Fruit fly (Drosophila melanogaster) whole organism, embryonic: ENCODE measurements around the gene AstCC.

Experiments
- CG10565 ChIP-seq: fragments of 200-800 bp; sonication (Bioruptor generic); optimal IDR thresholded peaks from 3 replicates; lab custom pipeline; 2016; ENCODE audit warnings: missing biosample characterization, mild to moderate bottlenecking, missing genetic modification characterization
- CG11695 ChIP-seq: fragments of 200-800 bp; sonication (Bioruptor generic); IDR thresholded peaks from 3 replicates; pipeline ENCODE4 v1.3.6; 2022; ENCODE audit warnings: missing biosample characterization, missing genetic modification characterization
- CG12155 ChIP-seq: fragments of 200-800 bp; sonication (Bioruptor generic); optimal IDR thresholded peaks from 3 replicates; lab custom pipeline; 2016; ENCODE audit warnings: missing biosample characterization, missing genetic modification characterization
- CG18011 ChIP-seq: fragments of 200-800 bp; sonication (Bioruptor generic); optimal IDR thresholded peaks from 2 replicates; lab custom pipeline; 2017; ENCODE audit warnings: missing biosample characterization, missing genetic modification characterization, mild to moderate bottlenecking, moderate library complexity, missing genotype
- CG2199 ChIP-seq: fragments of 200-800 bp; sonication (Bioruptor generic); IDR thresholded peaks from 3 replicates; pipeline ENCODE4 v1.3.6; 2022; ENCODE audit warnings: missing biosample characterization, missing genetic modification characterization
- CG2202 ChIP-seq: fragments of 200-800 bp; sonication (Bioruptor generic); optimal IDR thresholded peaks from 2 replicates; lab custom pipeline; 2018; ENCODE audit warnings: missing biosample characterization, mild to moderate bottlenecking, missing genetic modification characterization
- CG30403 ChIP-seq: fragments of 200-800 bp; sonication (Bioruptor generic); optimal IDR thresholded peaks from 3 replicates; lab custom pipeline; 2016; ENCODE audit warnings: missing biosample characterization, missing genetic modification characterization
- CG31224 ChIP-seq: fragments of 200-800 bp; sonication (Bioruptor generic); IDR thresholded peaks from 2 replicates; pipeline ENCODE4 v1.3.6; 2022; ENCODE audit warnings: missing biosample characterization, missing genetic modification characterization
- CG3163 ChIP-seq: fragments of 200-800 bp; sonication (Bioruptor generic); optimal IDR thresholded peaks from 3 replicates; lab custom pipeline; 2016; ENCODE audit warnings: missing biosample characterization, missing genetic modification characterization
- CG32532 ChIP-seq: fragments of 200-800 bp; sonication (Bioruptor generic); IDR thresholded peaks from 2 replicates; pipeline ENCODE4 v1.3.6; 2022; ENCODE audit warnings: missing biosample characterization, missing genetic modification characterization
- CG34224 ChIP-seq: fragments of 200-800 bp; sonication (Bioruptor generic); IDR thresholded peaks from 3 replicates; pipeline ENCODE4 v1.3.6; 2022; ENCODE audit warnings: missing biosample characterization, missing genetic modification characterization; ENCODE audit not compliant: partially characterized antibody
- CG4328 ChIP-seq: fragments of 200-800 bp; sonication (Bioruptor generic); optimal IDR thresholded peaks from 3 replicates; lab custom pipeline; 2017; ENCODE audit warnings: missing biosample characterization, missing genetic modification reagents, missing genetic modification characterization
- CG4360 ChIP-seq: fragments of 200-800 bp; sonication (Bioruptor generic); IDR thresholded peaks from 2 replicates; pipeline ENCODE4 v1.3.6; 2022; ENCODE audit warnings: missing biosample characterization, missing genetic modification characterization
- CG4424 ChIP-seq: fragments of 200-800 bp; sonication (Bioruptor generic); optimal IDR thresholded peaks from 3 replicates; lab custom pipeline; 2016; ENCODE audit warnings: missing biosample characterization, missing genetic modification characterization
- CG4707 ChIP-seq: fragments of 200-800 bp; sonication (Bioruptor generic); optimal IDR thresholded peaks from 2 replicates; lab custom pipeline; 2018; ENCODE audit warnings: missing biosample characterization, mild to moderate bottlenecking, missing genetic modification characterization, moderate library complexity
- CG6175 ChIP-seq: fragments of 200-800 bp; sonication (Bioruptor generic); IDR thresholded peaks from 3 replicates; pipeline ENCODE4 v1.3.6; 2022; ENCODE audit warnings: missing biosample characterization, missing genetic modification characterization
- CG7271 ChIP-seq: fragments of 200-800 bp; sonication (Bioruptor generic); optimal IDR thresholded peaks from 2 replicates; lab custom pipeline; 2018; ENCODE audit warnings: missing biosample characterization, mild to moderate bottlenecking, missing genetic modification characterization, moderate library complexity
- CHES-1-like ChIP-seq: fragments of 200-800 bp; sonication (Bioruptor generic); optimal IDR thresholded peaks from 2 replicates; lab custom pipeline; 2016; ENCODE audit warnings: missing biosample characterization, missing genetic modification characterization
- D19A ChIP-seq: fragments of 200-800 bp; optimal IDR thresholded peaks from 3 replicates; lab custom pipeline; 2019; ENCODE audit warnings: missing biosample characterization, mild to moderate bottlenecking, missing genetic modification characterization, moderate library complexity
- Ets97D ChIP-seq: fragments of 200-800 bp; sonication (Bioruptor generic); optimal IDR thresholded peaks from 3 replicates; lab custom pipeline; 2016; ENCODE audit warnings: missing biosample characterization, missing genetic modification characterization
- Fer2 ChIP-seq: fragments of 200-800 bp; sonication (Bioruptor generic); optimal IDR thresholded peaks from 2 replicates; lab custom pipeline; 2018; ENCODE audit warnings: missing biosample characterization, mild to moderate bottlenecking, missing genetic modification characterization, moderate library complexity
- HLH4C ChIP-seq: fragments of 200-800 bp; sonication (Bioruptor generic); IDR thresholded peaks from 3 replicates; pipeline ENCODE4 v1.3.6; 2022; ENCODE audit warnings: missing biosample characterization, missing genetic modification characterization; ENCODE audit not compliant: partially characterized antibody
- Hand ChIP-seq: fragments of 200-800 bp; sonication (Bioruptor generic); optimal IDR thresholded peaks from 2 replicates; lab custom pipeline; 2017; ENCODE audit warnings: mild to moderate bottlenecking, missing biosample characterization, missing genetic modification reagents, missing genetic modification characterization
- Hsf ChIP-seq: fragments of 200-800 bp; sonication (Bioruptor generic); optimal IDR thresholded peaks from 3 replicates; lab custom pipeline; 2016; ENCODE audit warnings: missing biosample characterization, missing genetic modification characterization
- NfI ChIP-seq: fragments of 200-800 bp; sonication (Bioruptor generic); optimal IDR thresholded peaks from 3 replicates; lab custom pipeline; 2018; ENCODE audit warnings: missing biosample characterization, mild to moderate bottlenecking, missing genetic modification characterization, moderate library complexity
- PHDP ChIP-seq: fragments of 200-800 bp; sonication (Bioruptor generic); optimal IDR thresholded peaks from 3 replicates; lab custom pipeline; 2018; ENCODE audit warnings: missing biosample characterization, mild to moderate bottlenecking, missing genetic modification characterization, moderate library complexity
- Rfx ChIP-seq: fragments of 200-800 bp; sonication (Bioruptor generic); IDR thresholded peaks from 2 replicates; pipeline ENCODE4 v1.3.6; 2022; ENCODE audit warnings: missing biosample characterization, missing genetic modification characterization
- Sry-δ ChIP-seq: fragments of 200-800 bp; sonication (Bioruptor generic); optimal IDR thresholded peaks from 2 replicates; lab custom pipeline; 2016; ENCODE audit warnings: missing biosample characterization, missing genetic modification characterization
- Ssrp ChIP-seq: fragments of 200-800 bp; sonication (Bioruptor generic); optimal IDR thresholded peaks from 2 replicates; lab custom pipeline; 2018; ENCODE audit warnings: missing biosample characterization, mild to moderate bottlenecking, missing genetic modification characterization, moderate library complexity
- abd-A ChIP-seq: fragments of 200-800 bp; sonication (Bioruptor generic); optimal IDR thresholded peaks from 3 replicates; lab custom pipeline; 2019; ENCODE audit warnings: missing biosample characterization, mild to moderate bottlenecking, missing genetic modification characterization, moderate library complexity
- amos ChIP-seq: fragments of 200-800 bp; sonication (Bioruptor generic); IDR thresholded peaks from 2 replicates; pipeline ENCODE4 v1.3.6; 2022; ENCODE audit warnings: missing biosample characterization, missing genetic modification characterization; ENCODE audit not compliant: partially characterized antibody
- bbx ChIP-seq: fragments of 200-800 bp; sonication (Bioruptor generic); IDR thresholded peaks from 2 replicates; pipeline ENCODE4 v1.3.6; 2022; ENCODE audit warnings: missing biosample characterization, missing genetic modification characterization; ENCODE audit not compliant: partially characterized antibody
- bowl ChIP-seq: fragments of 200-800 bp; sonication (Bioruptor generic); IDR thresholded peaks from 2 replicates; pipeline ENCODE4 v1.3.6; 2022; ENCODE audit warnings: missing biosample characterization, missing genetic modification characterization
- bsh ChIP-seq, 2 experiments: fragments of 200-800 bp; sonication (Bioruptor generic); optimal IDR thresholded peaks; 2 replicates each; lab custom pipeline; 2017 to 2018; ENCODE audit warnings: mild to moderate bottlenecking in 2 of 2, missing biosample characterization in 2 of 2, missing genetic modification characterization in 2 of 2, moderate library complexity in 1 of 2
- btn ChIP-seq: fragments of 200-800 bp; sonication (Bioruptor generic); optimal IDR thresholded peaks from 2 replicates; lab custom pipeline; 2016; ENCODE audit warnings: missing biosample characterization, missing genetic modification characterization
- chm ChIP-seq: fragments of 200-800 bp; sonication (Bioruptor generic); IDR thresholded peaks from 2 replicates; pipeline ENCODE4 v1.3.6; 2022; ENCODE audit warnings: missing biosample characterization, missing genetic modification characterization
- disco-r ChIP-seq: fragments of 200-800 bp; sonication (Bioruptor generic); optimal IDR thresholded peaks from 2 replicates; lab custom pipeline; 2016; ENCODE audit warnings: missing biosample characterization, missing genetic modification characterization
- fd64A ChIP-seq: fragments of 200-800 bp; sonication (Bioruptor generic); optimal IDR thresholded peaks from 3 replicates; lab custom pipeline; 2018; ENCODE audit warnings: missing biosample characterization, mild to moderate bottlenecking, missing genetic modification characterization
- gcm ChIP-seq: fragments of 200-800 bp; sonication (Bioruptor generic); optimal IDR thresholded peaks from 2 replicates; lab custom pipeline; 2019; ENCODE audit warnings: missing biosample characterization, mild to moderate bottlenecking, missing genetic modification characterization, moderate library complexity
- kah ChIP-seq: fragments of 200-800 bp; sonication (Bioruptor generic); optimal IDR thresholded peaks from 2 replicates; lab custom pipeline; 2018; ENCODE audit warnings: missing biosample characterization, mild to moderate bottlenecking, missing genetic modification characterization
- nom ChIP-seq: fragments of 200-800 bp; sonication (Bioruptor generic); optimal IDR thresholded peaks from 2 replicates; lab custom pipeline; 2017; ENCODE audit warnings: missing biosample characterization, missing genetic modification characterization, mild to moderate bottlenecking, moderate library complexity, missing genetic modification reagents
- salm ChIP-seq: fragments of 200-800 bp; sonication (Bioruptor generic); optimal IDR thresholded peaks from 2 replicates; lab custom pipeline; 2018; ENCODE audit warnings: missing biosample characterization, mild to moderate bottlenecking, missing genetic modification characterization
- sd ChIP-seq: fragments of 200-800 bp; sonication (Bioruptor generic); optimal IDR thresholded peaks from 3 replicates; lab custom pipeline; 2018; ENCODE audit warnings: missing biosample characterization, mild to moderate bottlenecking, missing genetic modification characterization, moderate library complexity
- sim ChIP-seq: fragments of 200-800 bp; sonication (Bioruptor generic); IDR thresholded peaks from 2 replicates; pipeline ENCODE4 v1.3.6; 2022; ENCODE audit warnings: missing biosample characterization, missing genetic modification characterization
- sna ChIP-seq: fragments of 200-800 bp; sonication (Bioruptor generic); IDR thresholded peaks from 2 replicates; pipeline ENCODE4 v1.3.6; 2022; ENCODE audit warnings: missing biosample characterization, missing genetic modification characterization; ENCODE audit not compliant: partially characterized antibody
- so ChIP-seq: fragments of 200-800 bp; sonication (Bioruptor generic); IDR thresholded peaks from 3 replicates; pipeline ENCODE4 v1.3.6; 2022; ENCODE audit warnings: missing biosample characterization, missing genetic modification characterization
- trem ChIP-seq: fragments of 200-800 bp; optimal IDR thresholded peaks from 3 replicates; lab custom pipeline; 2019; ENCODE audit warnings: missing biosample characterization, mild to moderate bottlenecking, missing genetic modification characterization, moderate library complexity
- tup ChIP-seq: fragments of 200-800 bp; sonication (Bioruptor generic); optimal IDR thresholded peaks from 2 replicates; lab custom pipeline; 2016; ENCODE audit warnings: missing biosample characterization, mild to moderate bottlenecking, missing genetic modification characterization, moderate library complexity
- z ChIP-seq: fragments of 200-800 bp; sonication (Bioruptor generic); IDR thresholded peaks from 3 replicates; pipeline ENCODE4 v1.3.6; 2022; ENCODE audit warnings: missing biosample characterization, missing genetic modification characterization

The AstCC gene

dm6 chr2L:11066887-11067459 lies 18.1 kb downstream of the AstCC start, which contains the start of gene Samuel (continued):
- peak; percentile 13 for TF ChIP-seq CG30403
- TF ChIP-seq D19A: peak; percentile 20
- TF ChIP-seq nom (GFP tag; lab: Kevin White, UChicago): peak; percentile 77
- no peak for TF ChIP-seq CG18011 (GFP tag; lab: Kevin White, UChicago)
- no peak for TF ChIP-seq CG31224 (GFP tag; lab: Robert Waterston, UW)
- TF ChIP-seq CG34224 (GFP tag; lab: Robert Waterston, UW): no peak
- TF ChIP-seq CG32532: peak; percentile 35; the same call in 1 of the 2 replicates
- TF ChIP-seq gcm: peak; percentile 11
- TF ChIP-seq CG4328: no peak
- TF ChIP-seq fd64A (GFP tag; lab: Kevin White, UChicago): no peak
- peak; percentile 28 for TF ChIP-seq PHDP
- no peak for TF ChIP-seq tup
- TF ChIP-seq CG2202 (tag; lab: Kevin White, UChicago): peak; percentile 7
- 0 out of 3 replicates have a peak, but pooled peaks have one; percentile 48 for TF ChIP-seq CG11695
- TF ChIP-seq btn (GFP tag; lab: Kevin White, UChicago): no peak
- TF ChIP-seq chm (GFP tag; lab: Robert Waterston, UW): peak; percentile 27; the same call in 1 of the 2 replicates
- TF ChIP-seq HLH4C (GFP tag; lab: Robert Waterston, UW): peak; percentile 36; the same call in 1 of the 3 replicates
- no peak for TF ChIP-seq abd-A (tag; lab: Kevin White, UChicago)
- no peak for TF ChIP-seq CG7271 (tag; lab: Kevin White, UChicago)
- TF ChIP-seq kah (GFP tag; lab: Kevin White, UChicago): peak; percentile 85
- TF ChIP-seq bbx: peak; percentile 32; the same call in 1 of the 2 replicates
- TF ChIP-seq Ets97D (GFP tag; lab: Kevin White, UChicago): peak; percentile 4
- TF ChIP-seq CG12155 (GFP tag; lab: Kevin White, UChicago): no peak
- no peak for TF ChIP-seq Sry-δ (GFP tag; lab: Kevin White, UChicago)
- TF ChIP-seq CG3163 (GFP tag; lab: Kevin White, UChicago): peak; percentile 99
- 0 out of 2 replicates have a peak, but pooled peaks have one; percentile 26 for TF ChIP-seq sna (GFP tag; lab: Robert Waterston, UW)
- TF ChIP-seq Fer2 (tag; lab: Kevin White, UChicago): no peak
- peak in 1 of 2 experiments; percentile 34 for TF ChIP-seq bsh (GFP tag; optimal IDR thresholded peaks at IDR 0.05; lab: Kevin White, UChicago)
- peak; percentile 42 for TF ChIP-seq sd
- TF ChIP-seq disco-r (GFP tag; lab: Kevin White, UChicago): no peak
- TF ChIP-seq CG10565: no peak
- TF ChIP-seq amos (GFP tag; lab: Robert Waterston, UW): peak; percentile 36; the same call in 1 of the 2 replicates
- TF ChIP-seq CG4424 (GFP tag; lab: Kevin White, UChicago): peak; percentile 30
- TF ChIP-seq CG4707 (GFP tag; lab: Kevin White, UChicago): peak; percentile 20
- TF ChIP-seq z (GFP tag; lab: Robert Waterston, UW): peak; percentile 23; the same call in 1 of the 3 replicates
- TF ChIP-seq trem (tag; lab: Kevin White, UChicago): peak; percentile 0
- TF ChIP-seq Rfx (GFP tag; lab: Robert Waterston, UW): no peak
- peak; percentile 28; the same call in 1 of the 3 replicates for TF ChIP-seq so (GFP tag; lab: Robert Waterston, UW)
- TF ChIP-seq Hsf: no peak
- no peak for TF ChIP-seq NfI (GFP tag; lab: Kevin White, UChicago)
- peak; percentile 54 for TF ChIP-seq salm (tag; lab: Kevin White, UChicago)
- TF ChIP-seq Hand (GFP tag; lab: Kevin White, UChicago): no peak
- TF ChIP-seq CG4360 (GFP tag; lab: Robert Waterston, UW): peak; percentile 91
- no peak for TF ChIP-seq Ssrp (tag; lab: Kevin White, UChicago)
- TF ChIP-seq CG6175 (GFP tag; lab: Robert Waterston, UW): 0 out of 3 replicates have a peak, but pooled peaks have one; percentile 29
- TF ChIP-seq sim: no peak
- TF ChIP-seq bowl (GFP tag; lab: Robert Waterston, UW): no peak
- TF ChIP-seq CHES-1-like (GFP tag; lab: Kevin White, UChicago): no peak
- TF ChIP-seq CG2199 (GFP tag; lab: Robert Waterston, UW): peak; percentile 22; the same call in 2 of the 3 replicates
